Worm (Caenorhabditis elegans) whole organism, early embryonic: ENCODE results near the gene bpnt-1.

Experiments used
- B0310.2 ChIP-seq: sonication (generic microtip); optimal IDR thresholded peaks from 2 replicates; lab custom pipeline; 2016; ENCODE audit warnings: mild to moderate bottlenecking, missing genetic modification characterization, missing compliant biosample characterization
- F13C5.2 ChIP-seq: sonication (generic microtip); optimal IDR thresholded peaks from 2 replicates; lab custom pipeline; 2017; ENCODE audit warnings: mild to moderate bottlenecking, missing genetic modification characterization, inconsistent platforms, missing compliant biosample characterization
- aly-1 ChIP-seq: sonication (generic microtip); optimal IDR thresholded peaks from 2 replicates; lab custom pipeline; 2016; ENCODE audit warnings: missing genetic modification characterization, missing compliant biosample characterization
- ama-1 ChIP-seq: fragments of 150-350 bp; optimal IDR thresholded peaks from 2 replicates; lab custom pipeline; 2014
- ceh-13 ChIP-seq: fragments of 200-800 bp; sonication (Bioruptor generic); optimal IDR thresholded peaks from 2 replicates; lab custom pipeline; 2018; ENCODE audit warnings: mild to moderate bottlenecking, missing genetic modification characterization, missing compliant biosample characterization
- ceh-36 ChIP-seq: sonication (generic microtip); optimal IDR thresholded peaks from 2 replicates; lab custom pipeline; 2016; ENCODE audit warnings: missing genetic modification characterization, inconsistent platforms, missing compliant biosample characterization
- ets-7 ChIP-seq: sonication (generic microtip); optimal IDR thresholded peaks from 2 replicates; lab custom pipeline; 2016; ENCODE audit warnings: missing genotype, missing genetic modification characterization, missing compliant biosample characterization
- flt-1 ChIP-seq: fragments of 200-800 bp; sonication (Bioruptor generic); IDR thresholded peaks from 2 replicates; pipeline ENCODE4 v1.3.6; 2022; ENCODE audit warnings: missing genetic modification characterization, missing compliant biosample characterization
- hmbx-1 ChIP-seq: sonication (generic microtip); optimal IDR thresholded peaks from 2 replicates; lab custom pipeline; 2016; ENCODE audit warnings: mild to moderate bottlenecking, missing genetic modification characterization, missing compliant biosample characterization
- hmg-4 ChIP-seq: fragments of 200-800 bp; sonication (Bioruptor generic); optimal IDR thresholded peaks from 2 replicates; lab custom pipeline; 2018; ENCODE audit warnings: mild to moderate bottlenecking, missing genetic modification characterization, missing compliant biosample characterization
- hnd-1 ChIP-seq: sonication (generic microtip); optimal IDR thresholded peaks from 2 replicates; lab custom pipeline; 2016; ENCODE audit warnings: missing genetic modification characterization, missing compliant biosample characterization
- pes-1 ChIP-seq: fragments of 200-800 bp; sonication (Bioruptor generic); IDR thresholded peaks from 2 replicates; pipeline ENCODE4 v1.3.6; 2022; ENCODE audit warnings: missing genetic modification reagents, missing genetic modification characterization, missing compliant biosample characterization
- scrt-1 ChIP-seq: fragments of 200-800 bp; sonication (Bioruptor generic); IDR thresholded peaks from 2 replicates; pipeline ENCODE4 v1.3.6; 2022; ENCODE audit warnings: missing genetic modification characterization, missing compliant biosample characterization
- sea-1 ChIP-seq: fragments of 200-800 bp; sonication (Bioruptor generic); conservative IDR thresholded peaks from 2 replicates; pipeline ENCODE4 v1.3.6; 2022; ENCODE audit warnings: missing genetic modification characterization, missing compliant biosample characterization
- tbx-11 ChIP-seq: fragments of 200-800 bp; sonication (Bioruptor generic); IDR thresholded peaks from 2 replicates; pipeline ENCODE4 v1.3.6; 2022; ENCODE audit warnings: missing genetic modification characterization, missing compliant biosample characterization
- tbx-37 ChIP-seq: fragments of 200-800 bp; sonication (Bioruptor generic); conservative IDR thresholded peaks from 2 replicates; pipeline ENCODE4 v1.3.6; 2022; ENCODE audit warnings: missing genetic modification reagents, missing genetic modification characterization, missing compliant biosample characterization
- tra-4 ChIP-seq: sonication (generic microtip); optimal IDR thresholded peaks from 2 replicates; lab custom pipeline; 2017; ENCODE audit warnings: missing genetic modification characterization, missing compliant biosample characterization

The bpnt-1 gene

DNA sequence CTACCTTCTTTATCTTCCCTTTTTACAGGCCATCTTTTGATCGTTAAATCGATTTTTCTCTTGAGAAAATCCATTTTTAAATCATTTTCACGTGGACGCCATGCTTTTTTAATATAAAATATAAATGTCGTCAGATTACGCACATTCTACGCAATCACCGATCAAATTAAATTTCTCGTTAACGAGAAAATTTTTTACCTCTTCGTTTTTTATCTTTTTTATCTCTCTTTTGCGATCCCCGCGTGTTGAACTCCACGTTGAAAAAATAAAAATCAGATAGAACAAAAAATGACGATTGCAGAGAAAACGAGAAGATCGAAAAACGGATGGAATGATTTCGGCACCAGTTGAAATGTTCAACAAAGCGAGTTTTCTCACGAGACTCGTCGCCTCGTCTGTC, at the start of gene bpnt-1:
TSS of gene bpnt-1 (plus strand) at position 301 of the 400 bp plus-strand sequence.
- no peak for TF ChIP-seq tbx-37 (GFP tag; lab: Robert Waterston, UW)
- TF ChIP-seq hnd-1 (tag; lab: Kevin White, UChicago): no peak
- no peak for TF ChIP-seq flt-1 (GFP tag; lab: Robert Waterston, UW)
- TF ChIP-seq sea-1 (GFP tag; lab: Robert Waterston, UW): no peak
- no peak for TF ChIP-seq B0310.2 (tag; lab: Kevin White, UChicago)
- TF ChIP-seq aly-1 (tag; lab: Kevin White, UChicago): no peak
- TF ChIP-seq scrt-1 (GFP tag; lab: Robert Waterston, UW): no peak
- no peak for TF ChIP-seq ceh-36
- no peak for TF ChIP-seq tbx-11 (GFP tag; lab: Robert Waterston, UW)
- TF ChIP-seq hmg-4 (GFP tag; lab: Kevin White, UChicago): no peak
- TF ChIP-seq F13C5.2 (tag; lab: Kevin White, UChicago): no peak
- TF ChIP-seq ama-1 (lab: Kevin White, UChicago): no peak
- no peak for TF ChIP-seq tra-4 (tag; lab: Kevin White, UChicago)
- TF ChIP-seq pes-1 (GFP tag; lab: Robert Waterston, UW): no peak

DNA sequence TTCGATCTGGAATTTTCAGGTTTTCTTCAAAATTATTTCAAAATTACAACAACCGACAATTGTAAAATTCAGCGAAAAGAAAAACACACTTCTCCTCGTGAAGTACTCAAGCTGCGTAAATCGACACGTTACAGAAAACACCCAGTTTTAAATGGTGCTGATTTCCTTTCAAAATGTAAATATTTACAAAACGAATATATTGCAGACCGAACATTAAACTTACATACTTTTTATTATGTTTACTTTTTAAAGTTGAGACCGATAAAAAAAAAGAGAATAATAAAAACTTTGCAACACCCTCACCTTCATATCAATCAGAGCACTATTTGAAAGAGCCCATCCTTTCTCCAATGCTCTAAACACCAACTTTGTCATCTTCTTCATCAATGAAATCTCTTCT, 49.2 kb upstream of the bpnt-1 start:
- TF ChIP-seq ceh-13: no peak
- no peak for TF ChIP-seq hmg-4 (GFP tag; lab: Kevin White, UChicago)
- TF ChIP-seq sea-1 (GFP tag; lab: Robert Waterston, UW): no peak
- TF ChIP-seq F13C5.2 (tag; lab: Kevin White, UChicago): no peak
- no peak for TF ChIP-seq hnd-1 (tag; lab: Kevin White, UChicago)
- TF ChIP-seq ets-7 (tag; lab: Kevin White, UChicago): no peak
- no peak for TF ChIP-seq flt-1 (GFP tag; lab: Robert Waterston, UW)
- TF ChIP-seq tbx-11 (GFP tag; lab: Robert Waterston, UW): no peak
- TF ChIP-seq tra-4 (tag; lab: Kevin White, UChicago): no peak
- no peak for TF ChIP-seq tbx-37 (GFP tag; lab: Robert Waterston, UW)
- TF ChIP-seq ceh-36: no peak
- no peak for TF ChIP-seq aly-1 (tag; lab: Kevin White, UChicago)
- no peak for TF ChIP-seq ama-1 (lab: Kevin White, UChicago)
- TF ChIP-seq scrt-1 (GFP tag; lab: Robert Waterston, UW): no peak
- TF ChIP-seq pes-1 (GFP tag; lab: Robert Waterston, UW): no peak
- TF ChIP-seq hmbx-1 (tag; lab: Kevin White, UChicago): no peak
- no peak for TF ChIP-seq B0310.2 (tag; lab: Kevin White, UChicago)

DNA sequence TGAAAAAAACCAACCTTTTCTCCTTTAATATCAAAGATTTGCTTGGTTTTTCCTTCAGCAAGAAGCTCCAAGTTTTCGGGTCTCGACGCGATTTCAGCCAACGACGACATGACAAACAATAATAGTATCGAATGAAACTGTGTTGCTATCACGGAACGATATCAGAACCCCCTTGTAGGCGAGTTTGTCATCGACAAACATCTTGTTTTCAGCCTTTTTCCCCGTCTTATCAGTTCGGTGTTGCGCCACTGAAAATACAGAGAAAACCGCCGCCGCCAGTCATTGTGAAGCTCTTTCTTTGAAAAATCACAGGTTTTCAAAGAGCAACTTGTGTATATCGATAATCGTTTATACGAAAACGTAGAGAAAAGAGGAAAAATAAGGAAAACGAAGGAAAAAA, 47.6 kb upstream of the bpnt-1 start, which contains the start of gene paic-1:
TSS of gene paic-1 (minus strand) at position 120 of the 400 bp plus-strand sequence.
- TF ChIP-seq F13C5.2 (tag; lab: Kevin White, UChicago) (no peak), ceh-36 (no peak), tbx-37 (GFP tag; lab: Robert Waterston, UW) (no peak), pes-1 (GFP tag; lab: Robert Waterston, UW) (0 out of 2 replicates have a peak, but pooled peaks have one; percentile 0), hmg-4 (GFP tag; lab: Kevin White, UChicago) (no peak), ama-1 (lab: Kevin White, UChicago) (no peak), tbx-11 (GFP tag; lab: Robert Waterston, UW) (no peak)

DNA sequence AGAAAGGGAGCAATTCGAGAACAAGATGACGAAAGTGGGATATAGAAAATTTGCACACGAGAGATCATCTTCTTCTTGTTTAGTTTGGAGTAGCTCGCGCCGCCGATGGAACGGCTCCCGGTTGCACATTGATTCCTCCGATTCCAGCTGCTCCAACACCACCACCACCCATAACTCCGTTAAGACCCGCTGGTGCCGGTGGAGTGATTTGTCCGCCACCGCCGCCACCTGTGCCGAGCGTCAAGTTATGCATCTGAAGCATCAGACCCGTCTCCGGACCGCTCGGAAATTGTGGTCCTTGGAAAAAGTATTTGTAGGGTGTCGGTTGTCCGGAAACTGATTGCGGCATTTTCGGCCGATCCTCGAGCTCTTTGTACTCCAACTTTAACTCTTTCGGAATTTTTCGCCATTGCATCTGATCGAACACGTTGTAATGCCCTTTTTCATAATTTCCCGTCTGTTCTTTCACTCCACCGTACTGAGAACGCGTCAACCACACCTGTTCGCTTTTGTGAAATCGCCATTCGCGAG, 47.1 kb upstream of the bpnt-1 start:
- TF ChIP-seq B0310.2 (tag; lab: Kevin White, UChicago): no peak
- no peak for TF ChIP-seq hnd-1 (tag; lab: Kevin White, UChicago)

DNA sequence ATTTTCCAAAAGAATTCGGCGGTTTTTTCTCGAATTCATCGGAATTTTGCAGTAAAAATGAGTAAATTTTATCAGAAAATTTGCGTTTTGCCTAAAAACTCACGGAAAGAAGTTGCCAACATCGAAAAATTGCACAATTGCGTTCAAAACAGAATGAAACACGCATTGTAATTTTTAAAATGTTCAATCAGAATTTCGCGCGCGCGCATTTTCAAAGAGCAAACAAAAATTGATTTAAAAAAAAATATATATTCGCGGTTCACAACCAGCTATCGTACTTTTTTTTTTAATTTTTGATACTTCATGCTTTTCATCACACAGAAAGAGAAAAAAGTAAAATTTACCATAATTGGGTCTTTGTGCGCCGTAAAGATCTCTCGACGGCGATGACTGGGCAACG, 45.2 kb upstream of the bpnt-1 start:
- TF ChIP-seq sea-1 (GFP tag; lab: Robert Waterston, UW) (no peak), ets-7 (tag; lab: Kevin White, UChicago) (no peak), flt-1 (GFP tag; lab: Robert Waterston, UW) (no peak), hmbx-1 (tag; lab: Kevin White, UChicago) (no peak), tbx-11 (GFP tag; lab: Robert Waterston, UW) (no peak), hnd-1 (tag; lab: Kevin White, UChicago) (no peak), F13C5.2 (tag; lab: Kevin White, UChicago) (no peak), B0310.2 (tag; lab: Kevin White, UChicago) (no peak), aly-1 (tag; lab: Kevin White, UChicago) (no peak), ceh-13 (no peak), pes-1 (GFP tag; lab: Robert Waterston, UW) (no peak), scrt-1 (GFP tag; lab: Robert Waterston, UW) (no peak), hmg-4 (GFP tag; lab: Kevin White, UChicago) (no peak), ama-1 (lab: Kevin White, UChicago) (no peak), tbx-37 (GFP tag; lab: Robert Waterston, UW) (no peak)

DNA sequence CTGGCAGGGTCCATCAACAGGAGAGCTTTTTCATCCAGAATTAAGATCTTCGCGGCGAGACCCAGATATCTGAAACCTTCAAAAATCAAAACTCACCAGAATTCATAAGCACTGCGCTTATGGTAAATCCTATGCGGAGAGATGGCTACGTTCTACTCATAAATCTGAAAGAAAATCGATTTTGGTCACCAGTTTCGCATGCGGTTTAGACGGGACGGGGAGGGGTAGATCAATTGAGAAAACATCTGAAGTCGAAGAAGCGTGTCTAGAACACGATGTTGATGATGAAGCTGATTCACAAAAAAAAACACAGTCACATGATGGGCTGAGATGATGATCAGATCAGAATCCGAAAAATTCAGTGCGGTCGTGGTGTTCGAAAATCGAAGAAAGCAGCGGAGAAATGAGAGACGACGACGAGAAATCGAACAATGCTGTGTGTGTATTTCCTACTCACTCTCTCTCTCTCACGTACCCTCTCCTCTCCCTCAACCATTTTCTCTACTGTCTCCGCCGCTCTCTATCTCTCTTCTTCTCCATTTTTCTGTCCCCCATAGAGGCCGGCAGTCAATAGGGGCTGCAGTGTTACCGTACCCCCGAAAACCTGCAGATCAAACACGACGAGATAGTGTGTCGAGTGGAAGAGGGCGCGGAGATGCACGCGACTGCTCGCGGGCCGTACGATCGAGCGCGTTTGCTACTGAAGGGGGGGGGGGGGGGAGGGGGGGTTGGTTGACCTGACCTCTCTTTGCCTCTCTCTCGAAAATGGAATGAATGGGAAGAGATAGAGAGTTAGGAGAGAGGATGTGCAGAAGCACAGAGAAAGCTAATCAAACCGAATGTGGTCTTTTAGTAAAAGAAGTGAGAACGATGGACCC, 43.5 kb upstream of the bpnt-1 start, which contains the start of gene ntl-2:
TSS of gene ntl-2 (minus strand) at position 171 of the 878 bp plus-strand sequence.
- TF ChIP-seq tbx-11 (GFP tag; lab: Robert Waterston, UW): peak; percentile 44; the same call in 1 of the 2 replicates
- TF ChIP-seq flt-1 (GFP tag; lab: Robert Waterston, UW): peak; percentile 29; the same call in 1 of the 2 replicates
- no peak for TF ChIP-seq scrt-1 (GFP tag; lab: Robert Waterston, UW)
- TF ChIP-seq ama-1 (lab: Kevin White, UChicago): no peak
- TF ChIP-seq ceh-36: peak; percentile 67
- TF ChIP-seq F13C5.2 (tag; lab: Kevin White, UChicago): peak; percentile 75
- peak; percentile 66 for TF ChIP-seq pes-1 (GFP tag; lab: Robert Waterston, UW)
- no peak for TF ChIP-seq tbx-37 (GFP tag; lab: Robert Waterston, UW)
- no peak for TF ChIP-seq hnd-1 (tag; lab: Kevin White, UChicago)
- peak; percentile 16 for TF ChIP-seq ceh-13
- TF ChIP-seq ets-7 (tag; lab: Kevin White, UChicago): no peak
- no peak for TF ChIP-seq aly-1 (tag; lab: Kevin White, UChicago)
- peak; percentile 93 for TF ChIP-seq hmg-4 (GFP tag; lab: Kevin White, UChicago)
- no peak for TF ChIP-seq hmbx-1 (tag; lab: Kevin White, UChicago)
- TF ChIP-seq B0310.2 (tag; lab: Kevin White, UChicago): peak; percentile 55
- TF ChIP-seq tra-4 (tag; lab: Kevin White, UChicago): no peak
- 0 out of 2 replicates have a peak, but pooled peaks have one; percentile 58 for TF ChIP-seq sea-1 (GFP tag; lab: Robert Waterston, UW)
